Worm (Caenorhabditis elegans): Measurements from ENCODE around the gene K10B4.1.

Gene K10B4.1

ce11 chrII:155904-156303 lies 20.6 kb downstream of the K10B4.1 start, which contains the start of gene mrpl-28 (continued):
- TF ChIP-seq aly-2 (tag; optimal IDR thresholded peaks at IDR 0.05) (peak; percentile 92), sox-4 (tag; optimal IDR thresholded peaks at IDR 0.05) (peak; percentile 84), ces-1 (GFP tag; optimal IDR thresholded peaks at IDR 0.05) (no peak), dsc-1 (tag; optimal IDR thresholded peaks at IDR 0.05) (peak; percentile 95), irx-1 (tag; optimal IDR thresholded peaks at IDR 0.05) (peak; percentile 95), fkh-8 (tag; optimal IDR thresholded peaks at IDR 0.05) (peak; percentile 94), unc-30 (tag; optimal IDR thresholded peaks at IDR 0.05) (peak; percentile 71), fos-1 (tag; optimal IDR thresholded peaks at IDR 0.05) (peak; percentile 89), nhr-47 (tag; optimal IDR thresholded peaks at IDR 0.05) (peak; percentile 98), C04F5.9 (tag; optimal IDR thresholded peaks at IDR 0.05) (peak; percentile 90), nhr-84 (tag; optimal IDR thresholded peaks at IDR 0.05) (no peak), dpl-1 (GFP tag; optimal IDR thresholded peaks at IDR 0.05) (peak; percentile 97 to 98 (median 97)), F16B12.6 (tag; optimal IDR thresholded peaks at IDR 0.05) (peak; percentile 100), unc-62 (GFP tag; optimal IDR thresholded peaks at IDR 0.05) (no peak), fkh-10 (GFP tag; optimal IDR thresholded peaks at IDR 0.05) (peak; percentile 63), egl-13 (tag; optimal IDR thresholded peaks at IDR 0.05) (peak; percentile 94), elt-3 (tag; optimal IDR thresholded peaks at IDR 0.05) (peak in 3 of 6 experiments; percentile 61 to 89 (median 84)), lir-3 (tag; optimal IDR thresholded peaks at IDR 0.05; ENCODE audit: poor library complexity) (peak; percentile 91), fkh-4 (tag; optimal IDR thresholded peaks at IDR 0.05; ENCODE audit: borderline replicate concordance) (peak; percentile 74), hlh-17 (GFP tag; optimal IDR thresholded peaks at IDR 0.05; ENCODE audit: borderline replicate concordance) (no peak), rnt-1 (tag; optimal IDR thresholded peaks at IDR 0.05) (peak; percentile 97), alr-1 (tag; optimal IDR thresholded peaks at IDR 0.05; ENCODE audit: borderline replicate concordance) (no peak), skn-1 (tag; optimal IDR thresholded peaks at IDR 0.05) (peak; percentile 90), sptf-1 (tag; optimal IDR thresholded peaks at IDR 0.05) (no peak), lin-13 (GFP tag; optimal IDR thresholded peaks at IDR 0.05) (peak; percentile 97), lin-39 (tag; optimal IDR thresholded peaks at IDR 0.05) (peak; percentile 95), pag-3 (tag; optimal IDR thresholded peaks at IDR 0.05; ENCODE audit: borderline replicate concordance, insufficient read depth) (no peak), nhr-71 (tag; optimal IDR thresholded peaks at IDR 0.05) (peak; percentile 98), Y116A8C.19 (tag; optimal IDR thresholded peaks at IDR 0.05; ENCODE audit: borderline replicate concordance) (no peak), zip-4 (GFP tag; optimal IDR thresholded peaks at IDR 0.05) (peak; percentile 89)

ce11 chrII:156999-157499 lies 21.8 kb downstream of the K10B4.1 start:
- TF ChIP-seq nhr-85 (tag) (no peak), efl-1 (optimal IDR thresholded peaks at IDR 0.05) (no peak), efl-1 (GFP tag; optimal IDR thresholded peaks at IDR 0.05 in 1 of 2) (peak in 1 of 2 experiments; percentile 78)

ce11 chrII:158004-158731 lies 22.9 kb downstream of the K10B4.1 start:
- no peak for TF ChIP-seq mab-9 (GFP tag; IDR thresholded peaks at IDR 0.05)
- TF ChIP-seq ztf-4 (tag; optimal IDR thresholded peaks at IDR 0.05), result no peak
- TF ChIP-seq tlp-1 (tag; optimal IDR thresholded peaks at IDR 0.05), result no peak
- peak; percentile 27 for TF ChIP-seq nhr-85 (tag)
- TF ChIP-seq snu-23 (GFP tag; optimal IDR thresholded peaks at IDR 0.05), result no peak
- peak; percentile 58 for TF ChIP-seq nhr-71 (tag; optimal IDR thresholded peaks at IDR 0.05)
- TF ChIP-seq mdl-1 (tag; optimal IDR thresholded peaks at IDR 0.05), result no peak
- no peak for TF ChIP-seq nhr-84 (tag; optimal IDR thresholded peaks at IDR 0.05)
- no peak for TF ChIP-seq ama-1 (optimal IDR thresholded peaks at IDR 0.05)
- no peak for TF ChIP-seq lir-3 (tag; optimal IDR thresholded peaks at IDR 0.05; ENCODE audit: poor library complexity)
- peak; percentile 76 for TF ChIP-seq fkh-8 (tag; optimal IDR thresholded peaks at IDR 0.05)
- no peak for TF ChIP-seq grh-1 (GFP tag; IDR thresholded peaks at IDR 0.05)
- no peak for TF ChIP-seq pag-3 (tag; optimal IDR thresholded peaks at IDR 0.05; ENCODE audit: borderline replicate concordance, insufficient read depth)
- no peak for TF ChIP-seq nhr-77 (tag; optimal IDR thresholded peaks at IDR 0.05)
- no peak for TF ChIP-seq C04F5.9 (tag; optimal IDR thresholded peaks at IDR 0.05)
- peak; percentile 6 for TF ChIP-seq swsn-7 (tag; optimal IDR thresholded peaks at IDR 0.05)
- no peak for TF ChIP-seq nhr-28 (tag; optimal IDR thresholded peaks at IDR 0.05)
- TF ChIP-seq ceh-82 (tag; optimal IDR thresholded peaks at IDR 0.05), result no peak
- TF ChIP-seq hlh-17 (GFP tag; optimal IDR thresholded peaks at IDR 0.05; ENCODE audit: borderline replicate concordance), result no peak
- TF ChIP-seq egl-13 (tag; optimal IDR thresholded peaks at IDR 0.05), result no peak
- no peak for TF ChIP-seq fkh-4 (tag; optimal IDR thresholded peaks at IDR 0.05; ENCODE audit: borderline replicate concordance)
- TF ChIP-seq jun-1 (tag; optimal IDR thresholded peaks at IDR 0.05), result no peak
- no peak for TF ChIP-seq lin-35 (GFP tag; optimal IDR thresholded peaks at IDR 0.05)
- peak; percentile 44 for TF ChIP-seq nhr-47 (tag; optimal IDR thresholded peaks at IDR 0.05)
- no peak for TF ChIP-seq efl-3 (GFP tag; optimal IDR thresholded peaks at IDR 0.05)
